Fruit fly (Drosophila melanogaster) whole organism, embryonic: ENCODE data around the gene CG11593.

Experiments used
- Aef1 ChIP-seq: fragments of 200-800 bp; sonication (Bioruptor generic); IDR thresholded peaks from 3 replicates; pipeline ENCODE4 v1.3.6; 2022; ENCODE audit warnings: missing biosample characterization, missing genetic modification characterization
- Bdp1 ChIP-seq: fragments of 200-800 bp; sonication (Bioruptor generic); optimal IDR thresholded peaks from 3 replicates; lab custom pipeline; 2016; ENCODE audit warnings: missing biosample characterization, missing genetic modification characterization
- CG10147 ChIP-seq: fragments of 200-800 bp; sonication (Bioruptor generic); optimal IDR thresholded peaks from 2 replicates; lab custom pipeline; 2019; ENCODE audit warnings: missing biosample characterization, mild to moderate bottlenecking, missing genetic modification characterization, moderate library complexity
- CG11456 ChIP-seq: fragments of 200-800 bp; sonication (Bioruptor generic); IDR thresholded peaks from 3 replicates; pipeline ENCODE4 v1.3.6; 2022; ENCODE audit warnings: missing biosample characterization, missing genetic modification characterization
- CG11504 ChIP-seq: fragments of 200-800 bp; sonication (Bioruptor generic); optimal IDR thresholded peaks from 3 replicates; lab custom pipeline; 2019; ENCODE audit warnings: missing biosample characterization, mild to moderate bottlenecking, missing genetic modification characterization, moderate library complexity
- CG14710 ChIP-seq: fragments of 200-800 bp; sonication (Bioruptor generic); optimal IDR thresholded peaks from 3 replicates; lab custom pipeline; 2019; ENCODE audit warnings: missing biosample characterization, mild to moderate bottlenecking, missing genetic modification characterization, moderate library complexity
- CG16779 ChIP-seq: fragments of 200-800 bp; sonication (Bioruptor generic); IDR thresholded peaks from 2 replicates; pipeline ENCODE4 v1.3.6; 2022; ENCODE audit warnings: missing biosample characterization, missing genetic modification characterization
- CG17186 ChIP-seq: fragments of 200-800 bp; sonication (Bioruptor generic); optimal IDR thresholded peaks from 3 replicates; lab custom pipeline; 2017; ENCODE audit warnings: missing biosample characterization, missing genetic modification reagents, missing genetic modification characterization
- CG18262 ChIP-seq: fragments of 200-800 bp; optimal IDR thresholded peaks from 3 replicates; lab custom pipeline; 2019; ENCODE audit warnings: missing biosample characterization, mild to moderate bottlenecking, missing genetic modification characterization, moderate library complexity
- CG42726 ChIP-seq: fragments of 200-800 bp; sonication (Bioruptor generic); IDR thresholded peaks from 2 replicates; pipeline ENCODE4 v1.3.6; 2022; ENCODE audit warnings: missing biosample characterization, missing genetic modification characterization; ENCODE audit not compliant: partially characterized antibody
- CG6791 ChIP-seq: fragments of 200-800 bp; sonication (Bioruptor generic); IDR thresholded peaks from 3 replicates; pipeline ENCODE4 v1.3.6; 2022; ENCODE audit warnings: missing biosample characterization, missing genetic modification characterization; ENCODE audit not compliant: partially characterized antibody
- CG6813 ChIP-seq: fragments of 200-800 bp; sonication (Bioruptor generic); optimal IDR thresholded peaks from 2 replicates; lab custom pipeline; 2017; ENCODE audit warnings: missing biosample characterization, missing genetic modification characterization, mild to moderate bottlenecking, moderate library complexity, missing genetic modification reagents
- CG9727 ChIP-seq: fragments of 200-800 bp; sonication (Bioruptor generic); optimal IDR thresholded peaks from 3 replicates; lab custom pipeline; 2017; ENCODE audit warnings: missing biosample characterization, mild to moderate bottlenecking, missing genetic modification characterization
- Chrac-16 ChIP-seq: fragments of 200-800 bp; sonication (Bioruptor generic); optimal IDR thresholded peaks from 3 replicates; lab custom pipeline; 2016; ENCODE audit warnings: missing biosample characterization, missing genetic modification characterization
- Dip3 ChIP-seq: fragments of 200-800 bp; sonication (Bioruptor generic); optimal IDR thresholded peaks from 3 replicates; lab custom pipeline; 2016; ENCODE audit warnings: missing biosample characterization, missing genetic modification characterization
- Dp ChIP-seq: fragments of 200-800 bp; sonication (Bioruptor generic); optimal IDR thresholded peaks from 2 replicates; lab custom pipeline; 2018; ENCODE audit warnings: missing biosample characterization, mild to moderate bottlenecking, missing genetic modification characterization, moderate library complexity
- Fer3 ChIP-seq: fragments of 200-800 bp; sonication (Bioruptor generic); optimal IDR thresholded peaks from 2 replicates; lab custom pipeline; 2018; ENCODE audit warnings: missing biosample characterization, mild to moderate bottlenecking, missing genetic modification characterization, moderate library complexity
- Gsc ChIP-seq: fragments of 200-800 bp; sonication (Bioruptor generic); IDR thresholded peaks from 2 replicates; pipeline ENCODE4 v1.3.6; 2022; ENCODE audit warnings: missing biosample characterization, missing genetic modification characterization
- HLH4C ChIP-seq: fragments of 200-800 bp; sonication (Bioruptor generic); IDR thresholded peaks from 3 replicates; pipeline ENCODE4 v1.3.6; 2022; ENCODE audit warnings: missing biosample characterization, missing genetic modification characterization; ENCODE audit not compliant: partially characterized antibody
- HmgZ ChIP-seq: fragments of 200-800 bp; sonication (Bioruptor generic); optimal IDR thresholded peaks from 2 replicates; lab custom pipeline; 2018; ENCODE audit warnings: missing biosample characterization, mild to moderate bottlenecking, missing genetic modification characterization
- Hr51 ChIP-seq, 2 experiments: fragments of 200-800 bp; sonication (Bioruptor generic); optimal IDR thresholded peaks; 2 replicates in 1 of 2; 3 replicates in 1 of 2; lab custom pipeline; 2016 to 2018; ENCODE audit warnings: missing biosample characterization in 2 of 2, missing genetic modification characterization in 2 of 2, mild to moderate bottlenecking in 1 of 2, moderate library complexity in 1 of 2
- MTF-1 ChIP-seq: fragments of 200-800 bp; sonication (Bioruptor generic); optimal IDR thresholded peaks from 2 replicates; lab custom pipeline; 2018; ENCODE audit warnings: missing biosample characterization, mild to moderate bottlenecking, missing genetic modification characterization, borderline replicate concordance
- Meics ChIP-seq: fragments of 200-800 bp; sonication (Bioruptor generic); optimal IDR thresholded peaks from 2 replicates; lab custom pipeline; 2017; ENCODE audit warnings: missing biosample characterization, mild to moderate bottlenecking, missing genetic modification characterization
- NFAT ChIP-seq: fragments of 200-800 bp; sonication (Bioruptor generic); IDR thresholded peaks from 2 replicates; pipeline ENCODE4 v1.3.6; 2022; ENCODE audit warnings: missing biosample characterization, missing genetic modification characterization
- Poxn ChIP-seq: fragments of 200-800 bp; sonication (Bioruptor generic); IDR thresholded peaks from 2 replicates; pipeline ENCODE4 v1.3.6; 2022; ENCODE audit warnings: missing biosample characterization, missing genetic modification characterization
- ase ChIP-seq: fragments of 200-800 bp; sonication (Bioruptor generic); IDR thresholded peaks from 3 replicates; pipeline ENCODE4 v1.3.6; 2022; ENCODE audit warnings: missing biosample characterization, missing genetic modification characterization
- az2 ChIP-seq: fragments of 200-800 bp; sonication (Bioruptor generic); optimal IDR thresholded peaks from 3 replicates; lab custom pipeline; 2016; ENCODE audit warnings: missing biosample characterization, missing genetic modification characterization
- cg ChIP-seq: fragments of 200-800 bp; sonication (Bioruptor generic); optimal IDR thresholded peaks from 3 replicates; lab custom pipeline; 2019; ENCODE audit warnings: missing biosample characterization, mild to moderate bottlenecking, missing genetic modification characterization, moderate library complexity
- chif ChIP-seq, 2 experiments: fragments of 200-800 bp; sonication (Bioruptor generic); optimal IDR thresholded peaks; 3 replicates each; lab custom pipeline; 2016; ENCODE audit warnings: missing biosample characterization in 2 of 2, missing genetic modification characterization in 2 of 2
- eve ChIP-seq, 2 experiments: fragments of >200 bp; optimal IDR thresholded peaks; 2 replicates each; lab custom pipeline; 2017; ENCODE audit warnings: missing biosample characterization in 2 of 2, missing genetic modification characterization in 2 of 2
- gcm ChIP-seq: fragments of 200-800 bp; sonication (Bioruptor generic); optimal IDR thresholded peaks from 2 replicates; lab custom pipeline; 2019; ENCODE audit warnings: missing biosample characterization, mild to moderate bottlenecking, missing genetic modification characterization, moderate library complexity
- ind ChIP-seq: fragments of 200-800 bp; sonication (Bioruptor generic); optimal IDR thresholded peaks from 3 replicates; lab custom pipeline; 2016; ENCODE audit warnings: missing biosample characterization, missing genetic modification characterization
- jumu ChIP-seq: fragments of 200-800 bp; sonication (Bioruptor generic); optimal IDR thresholded peaks from 3 replicates; lab custom pipeline; 2016; ENCODE audit warnings: missing biosample characterization, missing genetic modification characterization
- kah ChIP-seq: fragments of 200-800 bp; sonication (Bioruptor generic); optimal IDR thresholded peaks from 2 replicates; lab custom pipeline; 2018; ENCODE audit warnings: missing biosample characterization, mild to moderate bottlenecking, missing genetic modification characterization
- klu ChIP-seq: fragments of 200-800 bp; sonication (Bioruptor generic); IDR thresholded peaks from 2 replicates; pipeline ENCODE4 v1.3.6; 2022; ENCODE audit warnings: missing biosample characterization, missing genetic modification characterization
- maf-S ChIP-seq: fragments of 200-800 bp; sonication (Bioruptor generic); optimal IDR thresholded peaks from 2 replicates; lab custom pipeline; 2016; ENCODE audit warnings: missing biosample characterization, missing genetic modification characterization
- onecut ChIP-seq: fragments of 200-800 bp; sonication (Bioruptor generic); IDR thresholded peaks from 2 replicates; pipeline ENCODE4 v1.3.6; 2022; ENCODE audit warnings: missing biosample characterization, missing genetic modification characterization
- psq ChIP-seq: fragments of 200-800 bp; sonication (Bioruptor generic); optimal IDR thresholded peaks from 2 replicates; lab custom pipeline; 2017; ENCODE audit warnings: missing biosample characterization, missing genetic modification characterization
- ro ChIP-seq: fragments of 200-800 bp; sonication (Bioruptor generic); IDR thresholded peaks from 2 replicates; pipeline ENCODE4 v1.3.6; 2022; ENCODE audit warnings: missing biosample characterization, missing genetic modification characterization
- scrt ChIP-seq: fragments of 200-800 bp; sonication (Bioruptor generic); optimal IDR thresholded peaks from 2 replicates; lab custom pipeline; 2018; ENCODE audit warnings: missing biosample characterization, mild to moderate bottlenecking, missing genetic modification characterization, moderate library complexity
- sna ChIP-seq: fragments of 200-800 bp; sonication (Bioruptor generic); IDR thresholded peaks from 2 replicates; pipeline ENCODE4 v1.3.6; 2022; ENCODE audit warnings: missing biosample characterization, missing genetic modification characterization; ENCODE audit not compliant: partially characterized antibody
- sqz ChIP-seq: fragments of 200-800 bp; sonication (Bioruptor generic); optimal IDR thresholded peaks from 3 replicates; lab custom pipeline; 2018; ENCODE audit warnings: missing biosample characterization, mild to moderate bottlenecking, missing genetic modification characterization
- ssp ChIP-seq: fragments of 200-800 bp; sonication (Bioruptor generic); IDR thresholded peaks from 2 replicates; pipeline ENCODE4 v1.3.6; 2022; ENCODE audit warnings: missing biosample characterization, missing genetic modification characterization
- stwl ChIP-seq: fragments of 200-800 bp; sonication (Bioruptor generic); optimal IDR thresholded peaks from 3 replicates; lab custom pipeline; 2018; ENCODE audit warnings: missing biosample characterization, mild to moderate bottlenecking, missing genetic modification characterization, moderate library complexity
- sug ChIP-seq: fragments of 200-800 bp; optimal IDR thresholded peaks from 2 replicates; lab custom pipeline; 2019; ENCODE audit warnings: missing biosample characterization, mild to moderate bottlenecking, missing genetic modification characterization, moderate library complexity
- trh ChIP-seq: fragments of 200-800 bp; sonication (Bioruptor generic); optimal IDR thresholded peaks from 2 replicates; lab custom pipeline; 2016; ENCODE audit warnings: missing biosample characterization, missing genetic modification characterization
- vnd ChIP-seq: fragments of 200-800 bp; sonication (Bioruptor generic); IDR thresholded peaks from 3 replicates; pipeline ENCODE4 v1.3.6; 2022; ENCODE audit warnings: missing biosample characterization, missing genetic modification characterization; ENCODE audit not compliant: partially characterized antibody
- vvl ChIP-seq: fragments of 200-800 bp; sonication (Bioruptor generic); IDR thresholded peaks from 2 replicates; pipeline ENCODE4 v1.3.6; 2022; ENCODE audit warnings: missing biosample characterization, missing genetic modification characterization
- zfh1 ChIP-seq: fragments of 200-800 bp; sonication (Bioruptor generic); IDR thresholded peaks from 3 replicates; pipeline ENCODE4 v1.3.6; 2022; ENCODE audit warnings: missing biosample characterization, missing genetic modification characterization

Gene CG11593

dm6 chr3L:4070221-4070995 lies 30.1 kb upstream of the CG11593 start (continued):
- TF ChIP-seq CG18262 (tag; lab: Kevin White, UChicago) (peak; percentile 56), CG6791 (GFP tag; lab: Robert Waterston, UW) (no peak), Bdp1 (peak; percentile 68), scrt (GFP tag; lab: Kevin White, UChicago) (peak; percentile 77), cg (GFP tag; lab: Kevin White, UChicago) (no peak), Dp (GFP tag; lab: Kevin White, UChicago) (no peak), CG6813 (peak; percentile 70), chif (GFP tag; optimal IDR thresholded peaks at IDR 0.05; lab: Kevin White, UChicago) (peak; percentile 90 to 91), vnd (GFP tag; lab: Robert Waterston, UW) (no peak), HmgZ (peak; percentile 89), Meics (peak; percentile 85), CG9727 (GFP tag; lab: Kevin White, UChicago) (peak; percentile 84), Chrac-16 (GFP tag; lab: Kevin White, UChicago) (peak; percentile 83), Hr51 (GFP tag; optimal IDR thresholded peaks at IDR 0.05; lab: Kevin White, UChicago) (peak; percentile 84 to 90), az2 (GFP tag; lab: Kevin White, UChicago) (peak; percentile 85), stwl (no peak), trh (GFP tag; lab: Kevin White, UChicago) (peak; percentile 65), kah (GFP tag; lab: Kevin White, UChicago) (peak; percentile 63), Gsc (peak; percentile 75), vvl (peak; percentile 96), Dip3 (GFP tag; lab: Kevin White, UChicago) (peak; percentile 95), eve (GFP tag; optimal IDR thresholded peaks at IDR 0.05; lab: Kevin White, UChicago) (peak in 1 of 2 experiments; percentile 36), maf-S (GFP tag; lab: Kevin White, UChicago) (peak; percentile 86), zfh1 (GFP tag; lab: Robert Waterston, UW) (peak; percentile 89), sqz (GFP tag; lab: Kevin White, UChicago) (peak; percentile 9), CG16779 (GFP tag; lab: Robert Waterston, UW) (peak; percentile 71), CG42726 (no peak), ase (peak; percentile 89), Poxn (GFP tag; lab: Robert Waterston, UW) (peak; percentile 84), ssp (GFP tag; lab: Robert Waterston, UW) (peak; percentile 81), onecut (GFP tag; lab: Robert Waterston, UW) (peak; percentile 75), sna (GFP tag; lab: Robert Waterston, UW) (no peak), jumu (GFP tag; lab: Kevin White, UChicago) (peak; percentile 90), sug (tag; lab: Kevin White, UChicago) (peak; percentile 56), CG14710 (no peak), psq (GFP tag; lab: Kevin White, UChicago) (peak; percentile 41), ro (GFP tag; lab: Robert Waterston, UW) (peak; percentile 69), NFAT (peak; percentile 87), CG11504 (tag; lab: Kevin White, UChicago) (peak; percentile 86), Fer3 (tag; lab: Kevin White, UChicago) (peak; percentile 91), klu (GFP tag; lab: Robert Waterston, UW) (peak; percentile 79), CG17186 (GFP tag; lab: Kevin White, UChicago) (no peak), MTF-1 (GFP tag; lab: Kevin White, UChicago) (peak; percentile 73), ind (GFP tag; lab: Kevin White, UChicago) (peak; percentile 92), CG10147 (GFP tag; lab: Kevin White, UChicago) (peak; percentile 86), CG11456 (GFP tag; lab: Robert Waterston, UW) (peak; percentile 97), Aef1 (peak; percentile 95), gcm (GFP tag; lab: Kevin White, UChicago) (peak; percentile 45), HLH4C (GFP tag; lab: Robert Waterston, UW) (no peak)
